1 fruit fly cellular context compared by ENCODE assay signal in genomic region chr3R:4378363-4379354, dm6.
TF ChIP-seq lines count a peak whose summit lies in the region.

Sfxn1-3 (plus strand) TSS chr3R:4378600.

TF ChIP-seq in whole organism, embryonic, 481 proteins besides CTCF, POLR2A, EP300 and RAD21 (continued from another document and continues in another):
- TF ChIP-seq CG8478 (optimal IDR thresholded peaks at IDR 0.05; lab: Kevin White, UChicago) = no peak
- TF ChIP-seq Ets65A (GFP tag; lab: Kevin White, UChicago) = peak; percentile 78
- no peak for TF ChIP-seq CG9215 (GFP tag; IDR thresholded peaks at IDR 0.05; lab: Robert Waterston, UW)
- no peak for TF ChIP-seq CG17568 (GFP tag; optimal IDR thresholded peaks at IDR 0.05; lab: Kevin White, UChicago)
- no peak; the same call in 1 of the 3 replicates for TF ChIP-seq otp (GFP tag; IDR thresholded peaks at IDR 0.05; lab: Robert Waterston, UW)
- TF ChIP-seq CG10959 (GFP tag; IDR thresholded peaks at IDR 0.05; lab: Robert Waterston, UW) = no peak
- TF ChIP-seq CG31365 (tag; optimal IDR thresholded peaks at IDR 0.05; lab: Kevin White, UChicago) = peak; percentile 11
- TF ChIP-seq scrt (GFP tag; optimal IDR thresholded peaks at IDR 0.05; lab: Kevin White, UChicago) = peak; percentile 72
- no peak for TF ChIP-seq Ravus (GFP tag; IDR thresholded peaks at IDR 0.05; lab: Robert Waterston, UW)
- no peak for TF ChIP-seq croc (GFP tag; conservative IDR thresholded peaks at IDR 0.05; lab: Robert Waterston, UW)
- TF ChIP-seq Dip3 (GFP tag; optimal IDR thresholded peaks at IDR 0.05; lab: Kevin White, UChicago) = peak; percentile 34
- TF ChIP-seq gcm (GFP tag; optimal IDR thresholded peaks at IDR 0.05; lab: Kevin White, UChicago) = peak; percentile 16
- TF ChIP-seq Abd-B (GFP tag; optimal IDR thresholded peaks at IDR 0.05; lab: Kevin White, UChicago) = no peak
- TF ChIP-seq CG30020 (tag; optimal IDR thresholded peaks at IDR 0.05; lab: Kevin White, UChicago) = no peak
- TF ChIP-seq jing (GFP tag; optimal IDR thresholded peaks at IDR 0.05; lab: Kevin White, UChicago) = no peak
- no peak for TF ChIP-seq pan (optimal IDR thresholded peaks at IDR 0.05; lab: Kevin White, UChicago)
- TF ChIP-seq pan (GFP tag; optimal IDR thresholded peaks at IDR 0.05 in 1 of 2, IDR thresholded peaks at IDR 0.05 in 1 of 2) = no peak
- peak; percentile 34; the same call in 1 of the 2 replicates for TF ChIP-seq ato (GFP tag; IDR thresholded peaks at IDR 0.05; lab: Robert Waterston, UW; ENCODE audit: partially characterized antibody)
- peak; percentile 28; the same call in 1 of the 2 replicates for TF ChIP-seq bowl (GFP tag; IDR thresholded peaks at IDR 0.05; lab: Robert Waterston, UW)
- no peak for TF ChIP-seq corto (GFP tag; optimal IDR thresholded peaks at IDR 0.05; lab: Kevin White, UChicago)
- TF ChIP-seq Sin3A (optimal IDR thresholded peaks at IDR 0.05; lab: Kevin White, UChicago) = no peak
- no peak for TF ChIP-seq tx (GFP tag; optimal IDR thresholded peaks at IDR 0.05; lab: Kevin White, UChicago)
- TF ChIP-seq CG12155 (GFP tag; optimal IDR thresholded peaks at IDR 0.05; lab: Kevin White, UChicago) = no peak
- peak; percentile 47; the same call in 1 of the 2 replicates for TF ChIP-seq amos (GFP tag; IDR thresholded peaks at IDR 0.05; lab: Robert Waterston, UW; ENCODE audit: partially characterized antibody)
- TF ChIP-seq Six4 (GFP tag; optimal IDR thresholded peaks at IDR 0.05; lab: Kevin White, UChicago) = no peak
- no peak for TF ChIP-seq CG4617 (GFP tag; optimal IDR thresholded peaks at IDR 0.05; lab: Kevin White, UChicago; ENCODE audit: borderline replicate concordance)
- TF ChIP-seq CG1233 (GFP tag; optimal IDR thresholded peaks at IDR 0.05; lab: Kevin White, UChicago) = peak; percentile 23
- no peak for TF ChIP-seq cad (GFP tag; optimal IDR thresholded peaks at IDR 0.05; lab: Kevin White, UChicago)
- TF ChIP-seq NK7.1 (GFP tag; optimal IDR thresholded peaks at IDR 0.05; lab: Kevin White, UChicago) = no peak
- 0 out of 3 replicates have a peak, but pooled peaks have one; percentile 40 for TF ChIP-seq ase (GFP tag; IDR thresholded peaks at IDR 0.05; lab: Robert Waterston, UW)
- TF ChIP-seq CG7372 (GFP tag; IDR thresholded peaks at IDR 0.05; lab: Robert Waterston, UW) = no peak
- peak; percentile 75 for TF ChIP-seq Bgb (GFP tag; IDR thresholded peaks at IDR 0.05; lab: Robert Waterston, UW; ENCODE audit: partially characterized antibody)
- no peak for TF ChIP-seq Ets97D (GFP tag; optimal IDR thresholded peaks at IDR 0.05; lab: Kevin White, UChicago)
- TF ChIP-seq CG18619 (GFP tag; optimal IDR thresholded peaks at IDR 0.05; lab: Kevin White, UChicago) = no peak
- TF ChIP-seq CG7357 (GFP tag; IDR thresholded peaks at IDR 0.05; lab: Robert Waterston, UW) = 0 out of 3 replicates have a peak, but pooled peaks have one; percentile 20
- TF ChIP-seq gfzf (GFP tag; optimal IDR thresholded peaks at IDR 0.05; lab: Kevin White, UChicago) = no peak
- no peak for TF ChIP-seq CG31224 (GFP tag; IDR thresholded peaks at IDR 0.05; lab: Robert Waterston, UW)
- TF ChIP-seq Doc2 (GFP tag; IDR thresholded peaks at IDR 0.05; lab: Robert Waterston, UW) = no peak
- no peak for TF ChIP-seq CG17612 (GFP tag; IDR thresholded peaks at IDR 0.05; lab: Robert Waterston, UW)
- peak; percentile 62 to 79 for TF ChIP-seq Trl (optimal IDR thresholded peaks at IDR 0.05; lab: Kevin White, UChicago)
- TF ChIP-seq Trl (GFP tag; optimal IDR thresholded peaks at IDR 0.05; lab: Kevin White, UChicago) = peak; percentile 80
- no peak for TF ChIP-seq dmrt11E (tag; optimal IDR thresholded peaks at IDR 0.05; lab: Kevin White, UChicago)
- TF ChIP-seq Adf1 (GFP tag; IDR thresholded peaks at IDR 0.05; lab: Robert Waterston, UW) = peak; percentile 61; the same call in 1 of the 2 replicates
- TF ChIP-seq CG15696 (tag; optimal IDR thresholded peaks at IDR 0.05; lab: Kevin White, UChicago) = no peak
- peak; percentile 78 for TF ChIP-seq Hmr (GFP tag; optimal IDR thresholded peaks at IDR 0.05; lab: Kevin White, UChicago)
- TF ChIP-seq sima (GFP tag; optimal IDR thresholded peaks at IDR 0.05; lab: Kevin White, UChicago) = no peak
- no peak; the same call in 1 of the 2 replicates for TF ChIP-seq CG42726 (GFP tag; IDR thresholded peaks at IDR 0.05; lab: Robert Waterston, UW; ENCODE audit: partially characterized antibody)
- peak; percentile 55 for TF ChIP-seq CG2678 (tag; optimal IDR thresholded peaks at IDR 0.05; lab: Kevin White, UChicago)
- TF ChIP-seq Rfx (GFP tag; IDR thresholded peaks at IDR 0.05; lab: Robert Waterston, UW) = peak; percentile 68
- TF ChIP-seq cwo (GFP tag; optimal IDR thresholded peaks at IDR 0.05; lab: Kevin White, UChicago) = peak; percentile 73
- peak; percentile 51 for TF ChIP-seq her (GFP tag; optimal IDR thresholded peaks at IDR 0.05; lab: Kevin White, UChicago)
- TF ChIP-seq CG43689 (GFP tag; IDR thresholded peaks at IDR 0.05; lab: Robert Waterston, UW) = no peak
- peak; percentile 72 for TF ChIP-seq pfk (GFP tag; optimal IDR thresholded peaks at IDR 0.05; lab: Kevin White, UChicago)
- TF ChIP-seq CG1024 (GFP tag; IDR thresholded peaks at IDR 0.05; lab: Robert Waterston, UW) = peak; percentile 14; the same call in 1 of the 2 replicates
- TF ChIP-seq Antp (GFP tag; optimal IDR thresholded peaks at IDR 0.05; lab: Kevin White, UChicago) = peak; percentile 30
- TF ChIP-seq CG9876 (GFP tag; optimal IDR thresholded peaks at IDR 0.05; lab: Kevin White, UChicago) = no peak
- TF ChIP-seq CkIIα-i1 (GFP tag; IDR thresholded peaks at IDR 0.05; lab: Robert Waterston, UW) = no peak; the same call in 1 of the 2 replicates
- no peak; the same call in 1 of the 3 replicates for TF ChIP-seq sr (GFP tag; IDR thresholded peaks at IDR 0.05; lab: Robert Waterston, UW)
- peak; percentile 33 for TF ChIP-seq jumu (GFP tag; optimal IDR thresholded peaks at IDR 0.05; lab: Kevin White, UChicago)
- peak; percentile 56 for TF ChIP-seq Vsx1 (GFP tag; optimal IDR thresholded peaks at IDR 0.05; lab: Kevin White, UChicago)
- no peak for TF ChIP-seq CG11560 (tag; IDR thresholded peaks at IDR 0.05; lab: Robert Waterston, UW)
- 0 out of 3 replicates have a peak, but pooled peaks have one; percentile 39 for TF ChIP-seq z (GFP tag; IDR thresholded peaks at IDR 0.05; lab: Robert Waterston, UW)
- TF ChIP-seq CG1529 (GFP tag; optimal IDR thresholded peaks at IDR 0.05; lab: Kevin White, UChicago) = peak; percentile 31
- TF ChIP-seq CG1602 (GFP tag; optimal IDR thresholded peaks at IDR 0.05; lab: Kevin White, UChicago) = peak; percentile 16
- no peak for TF ChIP-seq trem (tag; optimal IDR thresholded peaks at IDR 0.05; lab: Kevin White, UChicago)
- TF ChIP-seq H2.0 (GFP tag; IDR thresholded peaks at IDR 0.05; lab: Robert Waterston, UW) = 0 out of 2 replicates have a peak, but pooled peaks have one; percentile 26
- peak; percentile 7 for TF ChIP-seq CG10147 (GFP tag; optimal IDR thresholded peaks at IDR 0.05; lab: Kevin White, UChicago)
- TF ChIP-seq zfh2 (GFP tag; optimal IDR thresholded peaks at IDR 0.05; lab: Kevin White, UChicago) = no peak
- peak; percentile 91 for TF ChIP-seq ewg (GFP tag; optimal IDR thresholded peaks at IDR 0.05; lab: Kevin White, UChicago)
- no peak for TF ChIP-seq CG17186 (GFP tag; optimal IDR thresholded peaks at IDR 0.05; lab: Kevin White, UChicago)
- TF ChIP-seq CG13894 (tag; optimal IDR thresholded peaks at IDR 0.05; lab: Kevin White, UChicago) = peak; percentile 72
- no peak for TF ChIP-seq CG17328 (GFP tag; IDR thresholded peaks at IDR 0.05; lab: Robert Waterston, UW)
- TF ChIP-seq zen (tag; optimal IDR thresholded peaks at IDR 0.05; lab: Kevin White, UChicago) = no peak
- TF ChIP-seq Ada2b (GFP tag; IDR thresholded peaks at IDR 0.05; lab: Robert Waterston, UW) = peak; percentile 37; the same call in 1 of the 2 replicates
- TF ChIP-seq sim (GFP tag; IDR thresholded peaks at IDR 0.05; lab: Robert Waterston, UW) = no peak
- no peak for TF ChIP-seq ken (GFP tag; IDR thresholded peaks at IDR 0.05; lab: Robert Waterston, UW)
- TF ChIP-seq MESR4 (GFP tag; optimal IDR thresholded peaks at IDR 0.05; lab: Kevin White, UChicago) = peak; percentile 63
- no peak for TF ChIP-seq bigmax (GFP tag; optimal IDR thresholded peaks at IDR 0.05; lab: Kevin White, UChicago)
- TF ChIP-seq CG7745 (tag; optimal IDR thresholded peaks at IDR 0.05; lab: Kevin White, UChicago) = no peak
- no peak for TF ChIP-seq CG2202 (tag; optimal IDR thresholded peaks at IDR 0.05; lab: Kevin White, UChicago)
- TF ChIP-seq fd64A (GFP tag; optimal IDR thresholded peaks at IDR 0.05; lab: Kevin White, UChicago) = no peak
- TF ChIP-seq CG2712 (tag; optimal IDR thresholded peaks at IDR 0.05; lab: Kevin White, UChicago) = peak; percentile 21
- no peak for TF ChIP-seq D (optimal IDR thresholded peaks at IDR 0.05; lab: Kevin White, UChicago)
- no peak for TF ChIP-seq D (GFP tag; optimal IDR thresholded peaks at IDR 0.05; lab: Kevin White, UChicago)
- no peak for TF ChIP-seq CG12104 (GFP tag; optimal IDR thresholded peaks at IDR 0.05; lab: Kevin White, UChicago)
- TF ChIP-seq slou (GFP tag; optimal IDR thresholded peaks at IDR 0.05; lab: Kevin White, UChicago) = no peak
- TF ChIP-seq CG18764 (GFP tag; optimal IDR thresholded peaks at IDR 0.05; lab: Kevin White, UChicago) = no peak
- no peak for TF ChIP-seq CG6683 (GFP tag; optimal IDR thresholded peaks at IDR 0.05; lab: Kevin White, UChicago)
- peak; percentile 22 for TF ChIP-seq Nf-YB (GFP tag; optimal IDR thresholded peaks at IDR 0.05; lab: Kevin White, UChicago)
- TF ChIP-seq tgo (GFP tag; IDR thresholded peaks at IDR 0.05; lab: Robert Waterston, UW) = no peak
- TF ChIP-seq CG2120 (GFP tag; optimal IDR thresholded peaks at IDR 0.05; lab: Kevin White, UChicago) = peak; percentile 64
- no peak for TF ChIP-seq CG9437 (GFP tag; optimal IDR thresholded peaks at IDR 0.05; lab: Kevin White, UChicago)
- no peak for TF ChIP-seq Hmx (GFP tag; optimal IDR thresholded peaks at IDR 0.05; lab: Kevin White, UChicago)
- TF ChIP-seq az2 (GFP tag; optimal IDR thresholded peaks at IDR 0.05; lab: Kevin White, UChicago) = peak; percentile 15
- peak; percentile 5 for TF ChIP-seq cato (GFP tag; optimal IDR thresholded peaks at IDR 0.05; lab: Kevin White, UChicago; ENCODE audit: borderline replicate concordance)
- TF ChIP-seq CG8924 (tag; optimal IDR thresholded peaks at IDR 0.05; lab: Kevin White, UChicago) = peak; percentile 24
- no peak for TF ChIP-seq CG6654 (GFP tag; optimal IDR thresholded peaks at IDR 0.05; lab: Kevin White, UChicago)
- peak; percentile 95 for TF ChIP-seq sd (tag; optimal IDR thresholded peaks at IDR 0.05; lab: Kevin White, UChicago)
- TF ChIP-seq Asciz (GFP tag; optimal IDR thresholded peaks at IDR 0.05; lab: Kevin White, UChicago) = peak; percentile 58
- TF ChIP-seq chif (GFP tag; optimal IDR thresholded peaks at IDR 0.05; lab: Kevin White, UChicago) = no peak
- no peak; the same call in 1 of the 2 replicates for TF ChIP-seq sens-2 (GFP tag; IDR thresholded peaks at IDR 0.05; lab: Robert Waterston, UW)
- TF ChIP-seq sqz (GFP tag; optimal IDR thresholded peaks at IDR 0.05; lab: Kevin White, UChicago) = no peak
- TF ChIP-seq hkb (optimal IDR thresholded peaks at IDR 0.05; lab: Kevin White, UChicago) = no peak
- TF ChIP-seq hkb (GFP tag; IDR thresholded peaks at IDR 0.05; lab: Robert Waterston, UW) = no peak; the same call in 1 of the 2 replicates
- peak; percentile 56; the same call in 2 of the 3 replicates for TF ChIP-seq CG34224 (GFP tag; IDR thresholded peaks at IDR 0.05; lab: Robert Waterston, UW; ENCODE audit: partially characterized antibody)
- peak; percentile 53 for TF ChIP-seq pb (GFP tag; optimal IDR thresholded peaks at IDR 0.05; lab: Kevin White, UChicago)
- peak; percentile 24 for TF ChIP-seq D19A (tag; optimal IDR thresholded peaks at IDR 0.05; lab: Kevin White, UChicago)
- TF ChIP-seq nerfin-1 (tag; optimal IDR thresholded peaks at IDR 0.05; lab: Kevin White, UChicago) = no peak
- peak; percentile 93 for TF ChIP-seq exex (tag; optimal IDR thresholded peaks at IDR 0.05; lab: Kevin White, UChicago)
- TF ChIP-seq Blimp-1 (GFP tag; optimal IDR thresholded peaks at IDR 0.05; lab: Kevin White, UChicago) = no peak
- no peak for TF ChIP-seq Rx (GFP tag; IDR thresholded peaks at IDR 0.05; lab: Robert Waterston, UW)
- no peak for TF ChIP-seq CG3407 (GFP tag; optimal IDR thresholded peaks at IDR 0.05; lab: Kevin White, UChicago)
- TF ChIP-seq ssp (GFP tag; IDR thresholded peaks at IDR 0.05; lab: Robert Waterston, UW) = no peak
- TF ChIP-seq eve (GFP tag; optimal IDR thresholded peaks at IDR 0.05; lab: Kevin White, UChicago) = no peak
- TF ChIP-seq Scr (GFP tag; IDR thresholded peaks at IDR 0.05; lab: Robert Waterston, UW; ENCODE audit: partially characterized antibody) = 0 out of 2 replicates have a peak, but pooled peaks have one; percentile 35
- peak; percentile 18 for TF ChIP-seq nmo (GFP tag; optimal IDR thresholded peaks at IDR 0.05; lab: Kevin White, UChicago)
- no peak for TF ChIP-seq lov (optimal IDR thresholded peaks at IDR 0.05; lab: Kevin White, UChicago)
- TF ChIP-seq lov (GFP tag; IDR thresholded peaks at IDR 0.05; lab: Robert Waterston, UW) = 0 out of 3 replicates have a peak, but pooled peaks have one; percentile 45
- peak; percentile 1 to 32 for TF ChIP-seq Hr51 (GFP tag; optimal IDR thresholded peaks at IDR 0.05; lab: Kevin White, UChicago)
- 0 out of 2 replicates have a peak, but pooled peaks have one; percentile 8 for TF ChIP-seq HLH3B (GFP tag; IDR thresholded peaks at IDR 0.05; lab: Robert Waterston, UW)
- peak; percentile 32; the same call in 1 of the 3 replicates for TF ChIP-seq CG2889 (GFP tag; IDR thresholded peaks at IDR 0.05; lab: Robert Waterston, UW)
- TF ChIP-seq disco-r (GFP tag; optimal IDR thresholded peaks at IDR 0.05; lab: Kevin White, UChicago) = no peak
- TF ChIP-seq CG17912 (GFP tag; optimal IDR thresholded peaks at IDR 0.05; lab: Kevin White, UChicago) = peak; percentile 46
- no peak for TF ChIP-seq CG11696 (GFP tag; IDR thresholded peaks at IDR 0.05; lab: Robert Waterston, UW)
- no peak for TF ChIP-seq NC2β (GFP tag; optimal IDR thresholded peaks at IDR 0.05; lab: Kevin White, UChicago)
- TF ChIP-seq CG13123 (GFP tag; optimal IDR thresholded peaks at IDR 0.05; lab: Kevin White, UChicago) = no peak
- no peak for TF ChIP-seq peb (GFP tag; IDR thresholded peaks at IDR 0.05; lab: Robert Waterston, UW)
- TF ChIP-seq CG15011 (GFP tag; optimal IDR thresholded peaks at IDR 0.05; lab: Kevin White, UChicago) = no peak
- peak; percentile 24; the same call in 1 of the 2 replicates for TF ChIP-seq Ptx1 (GFP tag; IDR thresholded peaks at IDR 0.05; lab: Robert Waterston, UW)
- no peak for TF ChIP-seq CG10267 (tag; optimal IDR thresholded peaks at IDR 0.05; lab: Kevin White, UChicago)
- TF ChIP-seq br (optimal IDR thresholded peaks at IDR 0.05; lab: Kevin White, UChicago) = no peak
- no peak for TF ChIP-seq Camta (GFP tag; optimal IDR thresholded peaks at IDR 0.05; lab: Kevin White, UChicago)
